Worm (Caenorhabditis elegans): ENCODE results near the gene chtb-1.

Gene chtb-1

DNA sequence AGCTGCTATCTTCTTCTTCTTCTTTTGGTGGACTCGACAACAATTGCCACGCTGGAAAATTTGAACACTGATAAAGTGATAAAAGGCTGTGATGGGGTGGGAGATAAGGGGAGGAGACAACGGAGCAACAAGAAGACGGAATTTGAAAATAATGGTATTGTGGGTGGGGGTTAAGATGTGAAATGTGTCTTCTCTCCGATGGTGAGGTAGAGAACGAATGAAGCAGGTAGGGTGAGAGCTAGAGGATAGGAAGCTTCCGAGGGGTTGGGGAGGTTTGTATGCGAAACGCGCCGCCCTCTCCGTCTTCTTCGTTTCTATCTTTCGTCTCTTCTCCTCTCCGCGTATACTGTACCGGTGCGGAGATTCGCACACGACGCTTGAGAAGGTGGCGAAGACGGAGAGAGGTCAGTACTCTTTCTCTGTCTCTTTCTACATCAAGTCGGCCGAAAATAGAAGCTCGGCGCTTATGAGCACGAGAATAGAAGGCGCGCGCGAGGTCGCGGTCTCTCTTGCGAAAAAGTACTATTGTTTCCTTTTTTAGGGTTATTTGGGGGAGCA, at the start of gene chtb-1:
TSS of gene chtb-1 (minus strand) at position 51 of the 558 bp plus-strand sequence.
- TF ChIP-seq ama-1 (optimal IDR thresholded peaks at IDR 0.05) (no peak), ets-7 (tag; optimal IDR thresholded peaks at IDR 0.05) (no peak), ceh-36 (tag; optimal IDR thresholded peaks at IDR 0.05) (no peak), tbx-11 (GFP tag; IDR thresholded peaks at IDR 0.05) (no peak), ceh-13 (GFP tag; optimal IDR thresholded peaks at IDR 0.05) (no peak), hnd-1 (tag; optimal IDR thresholded peaks at IDR 0.05) (no peak), flt-1 (GFP tag; IDR thresholded peaks at IDR 0.05) (no peak), B0310.2 (tag; optimal IDR thresholded peaks at IDR 0.05) (no peak), hmg-4 (GFP tag; optimal IDR thresholded peaks at IDR 0.05) (no peak), pes-1 (GFP tag; IDR thresholded peaks at IDR 0.05) (no peak), tbx-37 (GFP tag; conservative IDR thresholded peaks at IDR 0.05) (no peak), hmbx-1 (tag; optimal IDR thresholded peaks at IDR 0.05) (no peak), aly-1 (tag; optimal IDR thresholded peaks at IDR 0.05) (no peak), F13C5.2 (tag; optimal IDR thresholded peaks at IDR 0.05) (no peak), tra-4 (tag; optimal IDR thresholded peaks at IDR 0.05) (no peak), sea-1 (GFP tag; conservative IDR thresholded peaks at IDR 0.05) (no peak), scrt-1 (GFP tag; IDR thresholded peaks at IDR 0.05) (no peak)

DNA sequence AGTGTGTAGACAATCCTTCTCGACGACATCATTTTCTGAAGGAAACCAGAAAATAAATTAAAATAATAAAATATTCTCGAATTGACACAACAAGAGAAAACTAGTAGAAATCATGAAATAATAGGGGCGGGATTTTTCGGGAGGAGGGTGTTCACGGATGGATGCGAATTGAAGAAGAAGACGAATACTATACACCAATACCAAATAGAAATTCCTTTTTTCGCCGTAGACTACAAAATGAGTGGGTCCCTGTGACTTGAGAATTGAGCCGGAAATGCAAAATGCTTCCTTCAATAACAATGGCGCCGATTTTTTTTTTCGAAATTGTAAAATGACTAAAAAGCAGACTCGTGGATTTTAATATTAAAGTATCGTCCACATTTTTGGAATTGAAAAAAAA, 45.8 kb upstream of the chtb-1 start, which contains the start of gene nlp-48:
TSS of gene nlp-48 (minus strand) at position 101 of the 400 bp plus-strand sequence.
- no peak for TF ChIP-seq ceh-13 (GFP tag; optimal IDR thresholded peaks at IDR 0.05)
- TF ChIP-seq sea-1 (GFP tag; conservative IDR thresholded peaks at IDR 0.05) = no peak

DNA sequence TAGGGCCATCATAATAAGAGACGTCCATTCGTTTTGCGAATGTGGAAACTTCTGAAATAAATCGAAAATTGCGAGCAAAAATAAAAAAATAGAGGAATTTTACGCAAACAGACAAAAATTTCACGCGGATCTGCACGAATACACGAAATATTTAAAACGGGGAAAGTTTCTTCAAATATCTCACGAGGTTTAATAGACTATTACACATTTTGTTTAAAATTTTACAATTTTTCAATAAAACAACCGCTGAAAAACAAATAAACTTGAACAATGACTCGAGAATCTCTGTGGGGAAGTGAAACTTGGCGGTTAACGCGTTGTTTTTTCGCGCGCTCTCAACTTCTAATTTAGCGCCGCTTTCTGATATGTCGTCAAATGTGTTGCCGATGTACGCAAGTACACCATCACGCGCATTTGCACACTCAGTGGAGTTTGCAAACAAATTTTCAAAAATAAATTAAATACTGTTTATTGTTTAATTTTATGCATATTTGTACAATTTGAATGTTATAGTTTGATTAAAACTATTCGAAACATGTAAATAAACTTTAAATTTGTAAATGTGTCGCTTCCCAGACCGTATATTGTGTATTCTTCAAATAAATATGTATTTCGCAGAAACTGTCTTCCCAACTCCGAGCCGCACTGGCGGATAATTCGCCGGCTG, 38.0 kb upstream of the chtb-1 start, which contains the start of the genes gpr-2 and rgr-1:
TSS of gene gpr-2 (minus strand) at position 51 of the 667 bp plus-strand sequence.
TSS of gene rgr-1 (plus strand) at position 617 of the 667 bp plus-strand sequence.
- no peak for TF ChIP-seq hmg-4 (GFP tag; optimal IDR thresholded peaks at IDR 0.05)
- no peak for TF ChIP-seq hmbx-1 (tag; optimal IDR thresholded peaks at IDR 0.05)
- no peak for TF ChIP-seq pes-1 (GFP tag; IDR thresholded peaks at IDR 0.05)
- no peak for TF ChIP-seq ceh-36 (tag; optimal IDR thresholded peaks at IDR 0.05)
- no peak for TF ChIP-seq flt-1 (GFP tag; IDR thresholded peaks at IDR 0.05)
- TF ChIP-seq ama-1 (optimal IDR thresholded peaks at IDR 0.05) = no peak
- no peak for TF ChIP-seq hnd-1 (tag; optimal IDR thresholded peaks at IDR 0.05)
- TF ChIP-seq B0310.2 (tag; optimal IDR thresholded peaks at IDR 0.05) = no peak
- no peak for TF ChIP-seq aly-1 (tag; optimal IDR thresholded peaks at IDR 0.05)
- TF ChIP-seq F13C5.2 (tag; optimal IDR thresholded peaks at IDR 0.05) = no peak
- TF ChIP-seq ceh-13 (GFP tag; optimal IDR thresholded peaks at IDR 0.05) = no peak
- no peak for TF ChIP-seq tbx-11 (GFP tag; IDR thresholded peaks at IDR 0.05)
- TF ChIP-seq scrt-1 (GFP tag; IDR thresholded peaks at IDR 0.05) = no peak
- no peak for TF ChIP-seq ets-7 (tag; optimal IDR thresholded peaks at IDR 0.05)
- no peak for TF ChIP-seq sea-1 (GFP tag; conservative IDR thresholded peaks at IDR 0.05)

DNA sequence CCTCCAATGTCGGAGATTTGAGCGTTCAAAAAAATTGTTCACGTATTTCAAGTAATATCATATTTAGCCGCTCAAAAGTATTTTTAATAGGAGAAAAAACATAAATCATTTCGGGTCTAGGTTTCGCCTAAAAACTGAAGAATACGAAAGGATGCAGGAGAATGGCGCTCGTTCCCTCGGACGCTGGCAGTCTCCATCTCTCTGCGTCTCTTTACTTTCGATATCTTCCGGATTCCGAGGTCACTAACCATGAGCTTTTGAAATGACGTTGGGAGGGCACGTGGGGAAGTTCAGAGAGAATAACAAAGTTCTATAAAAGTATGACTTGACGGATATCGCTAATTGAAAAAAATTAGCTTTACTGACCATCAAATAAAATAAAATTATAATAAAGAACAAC, 35.7 kb upstream of the chtb-1 start:
- no peak for TF ChIP-seq scrt-1 (GFP tag; IDR thresholded peaks at IDR 0.05)
- TF ChIP-seq aly-1 (tag; optimal IDR thresholded peaks at IDR 0.05) = no peak
- TF ChIP-seq tbx-11 (GFP tag; IDR thresholded peaks at IDR 0.05) = no peak
- no peak for TF ChIP-seq tra-4 (tag; optimal IDR thresholded peaks at IDR 0.05)
- no peak for TF ChIP-seq ceh-13 (GFP tag; optimal IDR thresholded peaks at IDR 0.05)
- no peak for TF ChIP-seq ama-1 (optimal IDR thresholded peaks at IDR 0.05)

DNA sequence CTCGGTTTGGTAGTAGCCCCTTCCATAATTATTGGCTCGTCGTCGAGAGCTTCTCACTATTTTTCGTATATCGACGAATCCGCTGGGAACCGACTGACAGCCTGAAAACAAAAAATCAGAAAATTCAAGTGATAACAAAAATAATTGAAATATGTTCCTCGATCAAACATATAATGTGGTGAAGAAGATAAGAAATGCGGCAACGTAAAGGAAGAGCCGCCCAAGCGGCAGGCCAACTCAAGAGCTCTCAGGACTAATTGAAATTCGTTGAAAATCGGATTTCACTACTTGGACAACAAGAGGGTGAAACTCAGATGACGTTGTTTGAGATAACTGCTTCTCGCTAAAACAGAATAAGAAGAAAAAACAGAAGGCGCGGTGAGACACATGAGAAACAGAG, 34.7 kb upstream of the chtb-1 start, which contains the start of gene slc-17.2:
TSS of gene slc-17.2 (minus strand) at position 101 of the 400 bp plus-strand sequence.
- TF ChIP-seq flt-1 (GFP tag; IDR thresholded peaks at IDR 0.05) = no peak
- TF ChIP-seq B0310.2 (tag; optimal IDR thresholded peaks at IDR 0.05) = no peak
- TF ChIP-seq sea-1 (GFP tag; conservative IDR thresholded peaks at IDR 0.05) = no peak
- no peak for TF ChIP-seq hmbx-1 (tag; optimal IDR thresholded peaks at IDR 0.05)
- TF ChIP-seq tbx-37 (GFP tag; conservative IDR thresholded peaks at IDR 0.05) = no peak
- TF ChIP-seq ama-1 (optimal IDR thresholded peaks at IDR 0.05) = no peak
- no peak for TF ChIP-seq hnd-1 (tag; optimal IDR thresholded peaks at IDR 0.05)
- TF ChIP-seq ceh-36 (tag; optimal IDR thresholded peaks at IDR 0.05) = no peak
- TF ChIP-seq tbx-11 (GFP tag; IDR thresholded peaks at IDR 0.05) = no peak
- no peak for TF ChIP-seq scrt-1 (GFP tag; IDR thresholded peaks at IDR 0.05)

DNA sequence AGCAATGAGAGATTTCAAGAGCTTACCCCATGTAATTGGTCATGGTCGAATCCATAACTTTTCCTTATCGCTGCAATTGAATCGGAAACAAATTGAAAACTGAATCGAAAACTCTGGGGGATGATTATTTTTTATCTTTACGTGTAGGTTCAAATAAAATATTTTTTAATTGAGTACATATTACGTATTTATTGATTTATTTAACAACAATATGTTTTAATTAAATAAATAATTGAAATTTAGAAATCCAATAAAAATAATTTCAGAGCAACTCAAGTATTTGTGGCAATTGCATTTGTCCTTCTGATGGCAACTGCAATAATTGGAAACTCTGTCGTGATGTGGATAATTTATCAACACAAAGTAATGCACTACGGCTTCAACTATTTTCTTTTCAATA, 30.3 kb upstream of the chtb-1 start, which contains the start of gene C38C10.3:
TSS of gene C38C10.3 (minus strand) at position 101 of the 400 bp plus-strand sequence.
- TF ChIP-seq ets-7 (tag; optimal IDR thresholded peaks at IDR 0.05) (no peak), tbx-11 (GFP tag; IDR thresholded peaks at IDR 0.05) (no peak), scrt-1 (GFP tag; IDR thresholded peaks at IDR 0.05) (no peak), ama-1 (optimal IDR thresholded peaks at IDR 0.05) (no peak), F13C5.2 (tag; optimal IDR thresholded peaks at IDR 0.05) (no peak), hmbx-1 (tag; optimal IDR thresholded peaks at IDR 0.05) (no peak), aly-1 (tag; optimal IDR thresholded peaks at IDR 0.05) (no peak)

DNA sequence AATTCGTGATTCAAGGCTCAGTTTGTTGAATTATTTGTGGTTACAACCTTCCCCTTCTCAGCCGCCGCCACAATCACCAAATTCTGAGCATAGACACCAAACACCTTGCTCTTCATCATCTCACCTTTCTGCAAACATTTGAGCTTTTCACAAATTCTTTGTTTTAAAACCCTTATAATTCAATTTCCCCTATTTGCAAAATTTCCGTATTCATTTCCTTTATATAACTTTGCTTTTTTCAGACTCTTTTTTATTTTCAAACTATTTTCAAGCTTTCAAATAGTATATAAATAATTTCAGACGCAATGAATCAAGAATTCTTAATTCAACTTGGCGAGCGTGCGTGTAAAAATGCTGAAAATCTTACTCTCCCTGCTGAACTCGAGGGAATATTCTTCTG, 28.2 kb upstream of the chtb-1 start, which contains the start of gene tkr-1:
TSS of gene tkr-1 (plus strand) at position 301 of the 400 bp plus-strand sequence.
- TF ChIP-seq hmbx-1 (tag; optimal IDR thresholded peaks at IDR 0.05) (no peak), hmg-4 (GFP tag; optimal IDR thresholded peaks at IDR 0.05) (no peak), ceh-13 (GFP tag; optimal IDR thresholded peaks at IDR 0.05) (no peak), pes-1 (GFP tag; IDR thresholded peaks at IDR 0.05) (no peak), ceh-36 (tag; optimal IDR thresholded peaks at IDR 0.05) (no peak), aly-1 (tag; optimal IDR thresholded peaks at IDR 0.05) (no peak), tbx-11 (GFP tag; IDR thresholded peaks at IDR 0.05) (no peak), tra-4 (tag; optimal IDR thresholded peaks at IDR 0.05) (no peak), ama-1 (optimal IDR thresholded peaks at IDR 0.05) (no peak), scrt-1 (GFP tag; IDR thresholded peaks at IDR 0.05) (no peak), hnd-1 (tag; optimal IDR thresholded peaks at IDR 0.05) (no peak), sea-1 (GFP tag; conservative IDR thresholded peaks at IDR 0.05) (no peak)

Data from whole organism, early embryonic.